Worm (Caenorhabditis elegans): ENCODE measurements around the gene H37A05.2.

Gene H37A05.2

ce11 chrV:13658577-13658976 lies 24.5 kb upstream of the H37A05.2 start (continued):
- TF ChIP-seq Y53F4B.3 (GFP tag; IDR thresholded peaks at IDR 0.05) (no peak), madf-6 (GFP tag; IDR thresholded peaks at IDR 0.05) (peak; percentile 37; the same call in 1 of the 2 replicates), ceh-79 (tag; optimal IDR thresholded peaks at IDR 0.05) (no peak), cebp-2 (GFP tag; IDR thresholded peaks at IDR 0.05) (no peak), ets-4 (GFP tag; optimal IDR thresholded peaks at IDR 0.05) (no peak), attf-5 (GFP tag; optimal IDR thresholded peaks at IDR 0.05) (peak; percentile 78), ztf-3 (GFP tag; optimal IDR thresholded peaks at IDR 0.05) (peak; percentile 79), lag-1 (GFP tag; IDR thresholded peaks at IDR 0.05) (no peak), F33H1.4 (GFP tag; IDR thresholded peaks at IDR 0.05) (peak; percentile 25), F52B5.7 (tag; optimal IDR thresholded peaks at IDR 0.05) (peak; percentile 58)

ce11 chrV:13657841-13658338 lies 23.8 kb upstream of the H37A05.2 start:
- TF ChIP-seq lin-54 (GFP tag; optimal IDR thresholded peaks at IDR 0.05) (no peak), B0019.2 (GFP tag; conservative IDR thresholded peaks at IDR 0.05) (0 out of 2 replicates have a peak, but pooled peaks have one; percentile 12), T07F8.4 (tag; optimal IDR thresholded peaks at IDR 0.05) (no peak), let-526 (GFP tag; IDR thresholded peaks at IDR 0.05) (no peak), madf-6 (GFP tag; IDR thresholded peaks at IDR 0.05) (0 out of 2 replicates have a peak, but pooled peaks have one; percentile 12), efl-1 (GFP tag; optimal IDR thresholded peaks at IDR 0.05) (no peak), madf-3 (GFP tag; IDR thresholded peaks at IDR 0.05) (0 out of 2 replicates have a peak, but pooled peaks have one; percentile 50), D2030.7 (GFP tag; IDR thresholded peaks at IDR 0.05) (no peak), unc-62 (GFP tag; optimal IDR thresholded peaks at IDR 0.05) (peak; percentile 59), lin-35 (GFP tag; optimal IDR thresholded peaks at IDR 0.05) (peak in 1 of 3 experiments; percentile 9)

ce11 chrV:13657291-13657690 lies 23.2 kb upstream of the H37A05.2 start:
- peak; percentile 14; the same call in 1 of the 2 replicates for TF ChIP-seq rcor-1 (GFP tag; IDR thresholded peaks at IDR 0.05)
- TF ChIP-seq lin-40 (tag; optimal IDR thresholded peaks at IDR 0.05) = peak; percentile 44
- no peak for TF ChIP-seq sdz-38 (tag; optimal IDR thresholded peaks at IDR 0.05)
- TF ChIP-seq sea-2 (GFP tag; IDR thresholded peaks at IDR 0.05) = no peak
- peak; percentile 77 for TF ChIP-seq chd-7 (tag; optimal IDR thresholded peaks at IDR 0.05)
- TF ChIP-seq tlf-1 (GFP tag; optimal IDR thresholded peaks at IDR 0.05) = peak; percentile 64
- no peak for TF ChIP-seq F33H1.4 (GFP tag; IDR thresholded peaks at IDR 0.05)
- peak; percentile 51 for TF ChIP-seq F23B12.7 (tag; optimal IDR thresholded peaks at IDR 0.05; ENCODE audit: insufficient read depth)
- TF ChIP-seq lin-35 (GFP tag; optimal IDR thresholded peaks at IDR 0.05) = peak in 1 of 3 experiments; percentile 33
- 0 out of 2 replicates have a peak, but pooled peaks have one; percentile 16 for TF ChIP-seq madf-6 (GFP tag; IDR thresholded peaks at IDR 0.05)
- peak; percentile 49 for TF ChIP-seq tbp1 (GFP tag; optimal IDR thresholded peaks at IDR 0.05)
- peak; percentile 62 for TF ChIP-seq ztf-26 (tag; optimal IDR thresholded peaks at IDR 0.05)
- TF ChIP-seq somi-1 (GFP tag; optimal IDR thresholded peaks at IDR 0.05) = peak; percentile 91
- TF ChIP-seq K11D2.4 (GFP tag; IDR thresholded peaks at IDR 0.05) = peak; percentile 66; the same call in 1 of the 2 replicates
- 0 out of 2 replicates have a peak, but pooled peaks have one; percentile 4 for TF ChIP-seq hsf-1 (GFP tag; IDR thresholded peaks at IDR 0.05)
- TF ChIP-seq Y95B8A.8 (GFP tag; IDR thresholded peaks at IDR 0.05) = 0 out of 2 replicates have a peak, but pooled peaks have one; percentile 21
- TF ChIP-seq pha-4 (tag; optimal IDR thresholded peaks at IDR 0.05) = peak; percentile 70
- no peak for TF ChIP-seq zim-3 (tag; optimal IDR thresholded peaks at IDR 0.05)
- peak; percentile 44 for TF ChIP-seq ztf-22 (GFP tag; optimal IDR thresholded peaks at IDR 0.05)
- TF ChIP-seq cebp-1 (GFP tag; IDR thresholded peaks at IDR 0.05) = peak; percentile 8; the same call in 1 of the 2 replicates
- TF ChIP-seq cebp-1 (tag; optimal IDR thresholded peaks at IDR 0.05) = peak; percentile 71
- TF ChIP-seq B0336.3 (GFP tag; IDR thresholded peaks at IDR 0.05) = peak; percentile 29; the same call in 1 of the 2 replicates
- TF ChIP-seq snpc-4 (GFP tag; optimal IDR thresholded peaks at IDR 0.05) = no peak
- TF ChIP-seq snpc-4 (tag; optimal IDR thresholded peaks at IDR 0.05) = peak in 1 of 4 experiments; percentile 20
- peak; percentile 15; the same call in 1 of the 2 replicates for TF ChIP-seq mcd-1 (GFP tag; IDR thresholded peaks at IDR 0.05)
- peak; percentile 28; the same call in 1 of the 2 replicates for TF ChIP-seq hmg-1.2 (GFP tag; IDR thresholded peaks at IDR 0.05)
- peak; percentile 58 for TF ChIP-seq unc-62 (GFP tag; optimal IDR thresholded peaks at IDR 0.05)
- TF ChIP-seq snpc-3.4 (tag; optimal IDR thresholded peaks at IDR 0.05) = peak; percentile 7
- TF ChIP-seq aptf-3 (GFP tag; IDR thresholded peaks at IDR 0.05) = no peak
- TF ChIP-seq gei-17 (GFP tag; optimal IDR thresholded peaks at IDR 0.05) = peak; percentile 5
- peak; percentile 42; the same call in 1 of the 2 replicates for TF ChIP-seq let-526 (GFP tag; IDR thresholded peaks at IDR 0.05)
